Worm (Caenorhabditis elegans): ENCODE measurements around the gene F19B10.5.

The F19B10.5 gene

ce11 chrII:3622014-3622413, 33.5 kb upstream of the F19B10.5 start, which contains the start of gene M151.7:
Gene M151.7, plus strand, starts transcription at chrII:3622314.
- TF ChIP-seq nhr-90 (tag; optimal IDR thresholded peaks at IDR 0.05) (no peak), tbp1 (GFP tag; optimal IDR thresholded peaks at IDR 0.05) (no peak), aptf-2 (GFP tag; conservative IDR thresholded peaks at IDR 0.05) (no peak), T26A5.8 (tag; optimal IDR thresholded peaks at IDR 0.05) (no peak), zfh-2 (GFP tag; conservative IDR thresholded peaks at IDR 0.05) (no peak), hsf-1 (GFP tag; IDR thresholded peaks at IDR 0.05) (no peak), B0261.1 (tag; optimal IDR thresholded peaks at IDR 0.05) (no peak), B0019.2 (GFP tag; conservative IDR thresholded peaks at IDR 0.05) (no peak), egrh-3 (GFP tag; IDR thresholded peaks at IDR 0.05) (no peak), Y67H2A.10 (GFP tag; conservative IDR thresholded peaks at IDR 0.05) (no peak), snpc-1.3 (tag; optimal IDR thresholded peaks at IDR 0.05; ENCODE audit: insufficient read depth) (no peak), mes-4 (tag; optimal IDR thresholded peaks at IDR 0.05) (no peak), dox-1 (GFP tag; IDR thresholded peaks at IDR 0.05) (no peak), dpff-1 (tag; optimal IDR thresholded peaks at IDR 0.05) (no peak), ztf-6 (GFP tag; IDR thresholded peaks at IDR 0.05) (no peak), snpc-1.1 (tag; optimal IDR thresholded peaks at IDR 0.05; ENCODE audit: insufficient read depth) (no peak)

- TF ChIP-seq F39B2.1 (GFP tag; IDR thresholded peaks at IDR 0.05): no peak
- no peak for TF ChIP-seq lir-1 (GFP tag; conservative IDR thresholded peaks at IDR 0.05)
- TF ChIP-seq hsf-1 (GFP tag; IDR thresholded peaks at IDR 0.05): no peak
- TF ChIP-seq ztf-25 (GFP tag; IDR thresholded peaks at IDR 0.05): no peak
- TF ChIP-seq ceh-58 (GFP tag; IDR thresholded peaks at IDR 0.05): no peak
- TF ChIP-seq die-1 (tag; optimal IDR thresholded peaks at IDR 0.05): no peak
- TF ChIP-seq madf-8 (GFP tag; conservative IDR thresholded peaks at IDR 0.05): no peak
- TF ChIP-seq B0019.2 (GFP tag; conservative IDR thresholded peaks at IDR 0.05): no peak
- no peak for TF ChIP-seq ZK185.1 (tag; optimal IDR thresholded peaks at IDR 0.05; ENCODE audit: poor library complexity, severe bottlenecking)
- TF ChIP-seq madf-10 (tag; optimal IDR thresholded peaks at IDR 0.05): no peak
- TF ChIP-seq egrh-3 (GFP tag; IDR thresholded peaks at IDR 0.05): no peak
- no peak for TF ChIP-seq dpl-1 (GFP tag; optimal IDR thresholded peaks at IDR 0.05)
- TF ChIP-seq rec-8 (tag; optimal IDR thresholded peaks at IDR 0.05): no peak
- TF ChIP-seq unc-62 (GFP tag; optimal IDR thresholded peaks at IDR 0.05): no peak
- TF ChIP-seq hmg-20 (GFP tag; IDR thresholded peaks at IDR 0.05): no peak
- TF ChIP-seq fkh-3 (tag; optimal IDR thresholded peaks at IDR 0.05): no peak
- TF ChIP-seq F22D6.2 (tag; optimal IDR thresholded peaks at IDR 0.05): no peak
- TF ChIP-seq F55B11.4 (tag; optimal IDR thresholded peaks at IDR 0.05; ENCODE audit: borderline replicate concordance, insufficient read depth): no peak
Measured at ce11 chrII:3626872-3627271, 28.6 kb upstream of the F19B10.5 start, which contains the start of gene M151.3. Gene M151.3, plus strand, starts transcription at chrII:3627172.

- TF ChIP-seq cebp-1 (GFP tag; IDR thresholded peaks at IDR 0.05) (no peak), cebp-1 (tag; optimal IDR thresholded peaks at IDR 0.05) (no peak), snpc-1.3 (tag; optimal IDR thresholded peaks at IDR 0.05; ENCODE audit: insufficient read depth) (no peak), lin-40 (tag; optimal IDR thresholded peaks at IDR 0.05) (no peak), egrh-3 (GFP tag; IDR thresholded peaks at IDR 0.05) (no peak), madf-6 (GFP tag; IDR thresholded peaks at IDR 0.05) (no peak), Y53G8AR.9 (GFP tag; conservative IDR thresholded peaks at IDR 0.05) (no peak), unc-62 (GFP tag; optimal IDR thresholded peaks at IDR 0.05) (no peak), F10E7.11 (tag; optimal IDR thresholded peaks at IDR 0.05) (no peak), ztf-3 (GFP tag; optimal IDR thresholded peaks at IDR 0.05) (no peak), tlf-1 (GFP tag; optimal IDR thresholded peaks at IDR 0.05) (no peak), ekl-4 (GFP tag; IDR thresholded peaks at IDR 0.05) (no peak), F22D6.2 (tag; optimal IDR thresholded peaks at IDR 0.05) (no peak), mes-4 (tag; optimal IDR thresholded peaks at IDR 0.05) (no peak), ceh-27 (GFP tag; optimal IDR thresholded peaks at IDR 0.05) (no peak), F49E8.2 (tag; optimal IDR thresholded peaks at IDR 0.05; ENCODE audit: insufficient read depth) (no peak), madf-8 (GFP tag; conservative IDR thresholded peaks at IDR 0.05) (no peak), rec-8 (tag; optimal IDR thresholded peaks at IDR 0.05) (no peak), somi-1 (GFP tag; optimal IDR thresholded peaks at IDR 0.05) (no peak)
Measured at ce11 chrII:3630810-3631209, 24.7 kb upstream of the F19B10.5 start, which contains the start of gene M151.2. Gene M151.2, plus strand, starts transcription at chrII:3631110.
